Fruit fly (Drosophila melanogaster): ENCODE results near the gene unc-13-4A.

Gene unc-13-4A

dm6 chr3L:7250469-7250868 is 62.2 kb downstream of the unc-13-4A start, which contains the start of gene MED4 (continued):
- peak; percentile 84 for TF ChIP-seq Bteb2 (GFP tag; optimal IDR thresholded peaks at IDR 0.05)
- TF ChIP-seq schlank (tag; optimal IDR thresholded peaks at IDR 0.05) = peak; percentile 51
- peak; percentile 19 for TF ChIP-seq Usf (GFP tag; optimal IDR thresholded peaks at IDR 0.05)
- TF ChIP-seq dati (GFP tag; IDR thresholded peaks at IDR 0.05) = peak; percentile 18; the same call in 1 of the 2 replicates
- TF ChIP-seq bigmax (GFP tag; optimal IDR thresholded peaks at IDR 0.05) = no peak
- TF ChIP-seq Hmx (GFP tag; optimal IDR thresholded peaks at IDR 0.05) = peak; percentile 14
- peak; percentile 90 for TF ChIP-seq her (GFP tag; optimal IDR thresholded peaks at IDR 0.05)
- TF ChIP-seq tio (GFP tag; optimal IDR thresholded peaks at IDR 0.05) = no peak
- TF ChIP-seq dimm (GFP tag; IDR thresholded peaks at IDR 0.05) = peak; percentile 54
- TF ChIP-seq sens-2 (GFP tag; IDR thresholded peaks at IDR 0.05) = 0 out of 2 replicates have a peak, but pooled peaks have one; percentile 49
- TF ChIP-seq zf30C (GFP tag; optimal IDR thresholded peaks at IDR 0.05) = peak; percentile 97
- peak; percentile 84 for TF ChIP-seq HLH54F (GFP tag; optimal IDR thresholded peaks at IDR 0.05)
- TF ChIP-seq CG31365 (tag; optimal IDR thresholded peaks at IDR 0.05) = no peak
- peak; percentile 8 for TF ChIP-seq run (tag; optimal IDR thresholded peaks at IDR 0.05)
- TF ChIP-seq slbo (GFP tag; IDR thresholded peaks at IDR 0.05) = peak; percentile 91
- TF ChIP-seq lov (optimal IDR thresholded peaks at IDR 0.05) = no peak
- TF ChIP-seq lov (GFP tag; IDR thresholded peaks at IDR 0.05) = no peak
- no peak for TF ChIP-seq pita (GFP tag; optimal IDR thresholded peaks at IDR 0.05)
- TF ChIP-seq eve (GFP tag; optimal IDR thresholded peaks at IDR 0.05) = no peak
- peak; percentile 19; the same call in 1 of the 4 replicates for TF ChIP-seq Dll (GFP tag; IDR thresholded peaks at IDR 0.05; ENCODE audit: partially characterized antibody)
- TF ChIP-seq gsb (GFP tag; IDR thresholded peaks at IDR 0.05) = peak; percentile 49
- peak; percentile 75 for TF ChIP-seq Myb (GFP tag; optimal IDR thresholded peaks at IDR 0.05)
- peak; percentile 84 for TF ChIP-seq CG18599 (GFP tag; optimal IDR thresholded peaks at IDR 0.05)
- TF ChIP-seq gem (tag; optimal IDR thresholded peaks at IDR 0.05) = peak; percentile 85
- peak; percentile 65 for TF ChIP-seq HLH3B (GFP tag; IDR thresholded peaks at IDR 0.05)
- no peak for TF ChIP-seq jing (GFP tag; optimal IDR thresholded peaks at IDR 0.05)
- no peak for TF ChIP-seq sna (GFP tag; IDR thresholded peaks at IDR 0.05; ENCODE audit: partially characterized antibody)
- peak; percentile 48 for TF ChIP-seq trh (GFP tag; optimal IDR thresholded peaks at IDR 0.05)
- peak; percentile 43 for TF ChIP-seq dmrt11E (tag; optimal IDR thresholded peaks at IDR 0.05)
- TF ChIP-seq CG3838 (GFP tag; optimal IDR thresholded peaks at IDR 0.05) = peak; percentile 40
- peak; percentile 28 for TF ChIP-seq tup (GFP tag; optimal IDR thresholded peaks at IDR 0.05)
- TF ChIP-seq esg (GFP tag; conservative IDR thresholded peaks at IDR 0.05) = peak; percentile 67
- peak; percentile 37; the same call in 1 of the 2 replicates for TF ChIP-seq peb (GFP tag; IDR thresholded peaks at IDR 0.05)
- peak; percentile 71 for TF ChIP-seq Oli (tag; optimal IDR thresholded peaks at IDR 0.05)
- TF ChIP-seq jumu (GFP tag; optimal IDR thresholded peaks at IDR 0.05) = peak; percentile 82
- TF ChIP-seq CG3995 (GFP tag; optimal IDR thresholded peaks at IDR 0.05) = peak; percentile 29
- TF ChIP-seq Tbp (GFP tag; optimal IDR thresholded peaks at IDR 0.05) = no peak
- no peak for TF ChIP-seq GATAe (GFP tag; conservative IDR thresholded peaks at IDR 0.05)
- TF ChIP-seq vvl (GFP tag; IDR thresholded peaks at IDR 0.05) = peak; percentile 88
- peak; percentile 61 for TF ChIP-seq CG18262 (tag; optimal IDR thresholded peaks at IDR 0.05)
- peak; percentile 26; the same call in 1 of the 3 replicates for TF ChIP-seq knrl (GFP tag; IDR thresholded peaks at IDR 0.05; ENCODE audit: partially characterized antibody)
- TF ChIP-seq BEAF-32 (GFP tag; optimal IDR thresholded peaks at IDR 0.05) = peak; percentile 48
- TF ChIP-seq CG9932 (GFP tag; IDR thresholded peaks at IDR 0.05) = peak; percentile 80
- TF ChIP-seq CG4360 (GFP tag; IDR thresholded peaks at IDR 0.05) = peak; percentile 12; the same call in 1 of the 2 replicates
- TF ChIP-seq org-1 (GFP tag; optimal IDR thresholded peaks at IDR 0.05) = peak; percentile 61
- peak; percentile 72 for TF ChIP-seq H2.0 (GFP tag; IDR thresholded peaks at IDR 0.05)
- TF ChIP-seq dm (GFP tag; optimal IDR thresholded peaks at IDR 0.05) = peak; percentile 88
- TF ChIP-seq CG1792 (GFP tag; optimal IDR thresholded peaks at IDR 0.05) = peak; percentile 58
- peak; percentile 16 for TF ChIP-seq CG15073 (GFP tag; optimal IDR thresholded peaks at IDR 0.05)
- TF ChIP-seq so (GFP tag; IDR thresholded peaks at IDR 0.05) = peak; percentile 54; the same call in 1 of the 3 replicates
- peak; percentile 63 for TF ChIP-seq Blimp-1 (GFP tag; optimal IDR thresholded peaks at IDR 0.05)
